Fruit fly (Drosophila melanogaster) whole organism, embryonic: ENCODE results near the gene Uch-L5R.
A peak's percentile ranks its signal among the peaks of the same experiment; 100 is the strongest.

Experiments used
- Antp ChIP-seq: fragments of 200-800 bp; sonication (Bioruptor generic); optimal IDR thresholded peaks from 3 replicates; lab custom pipeline; 2016; ENCODE audit warnings: missing biosample characterization, missing genetic modification characterization
- Atf3 ChIP-seq: fragments of 200-800 bp; sonication (Bioruptor generic); optimal IDR thresholded peaks from 3 replicates; lab custom pipeline; 2016; ENCODE audit warnings: missing biosample characterization, missing genetic modification characterization
- CG10267 ChIP-seq: fragments of 200-800 bp; sonication (Bioruptor generic); optimal IDR thresholded peaks from 2 replicates; lab custom pipeline; 2018; ENCODE audit warnings: missing biosample characterization, mild to moderate bottlenecking, missing genetic modification characterization, moderate library complexity
- CG10543 ChIP-seq: fragments of 200-800 bp; sonication (Bioruptor generic); optimal IDR thresholded peaks from 3 replicates; lab custom pipeline; 2017; ENCODE audit warnings: missing biosample characterization, mild to moderate bottlenecking, missing genetic modification characterization, moderate library complexity
- CG11504 ChIP-seq: fragments of 200-800 bp; sonication (Bioruptor generic); optimal IDR thresholded peaks from 3 replicates; lab custom pipeline; 2019; ENCODE audit warnings: missing biosample characterization, mild to moderate bottlenecking, missing genetic modification characterization, moderate library complexity
- CG14710 ChIP-seq: fragments of 200-800 bp; sonication (Bioruptor generic); optimal IDR thresholded peaks from 3 replicates; lab custom pipeline; 2019; ENCODE audit warnings: missing biosample characterization, mild to moderate bottlenecking, missing genetic modification characterization, moderate library complexity
- CG15479 ChIP-seq: fragments of 200-800 bp; sonication (Bioruptor generic); optimal IDR thresholded peaks from 3 replicates; lab custom pipeline; 2019; ENCODE audit warnings: missing biosample characterization, mild to moderate bottlenecking, missing genetic modification characterization, moderate library complexity
- CG15514 ChIP-seq: fragments of 200-800 bp; sonication (Bioruptor generic); optimal IDR thresholded peaks from 3 replicates; lab custom pipeline; 2017; ENCODE audit warnings: missing biosample characterization, missing genetic modification characterization, mild to moderate bottlenecking, moderate library complexity, missing genetic modification reagents
- CG15601 ChIP-seq: fragments of 200-800 bp; sonication (Bioruptor generic); optimal IDR thresholded peaks from 3 replicates; lab custom pipeline; 2019; ENCODE audit warnings: missing biosample characterization, mild to moderate bottlenecking, missing genetic modification characterization, moderate library complexity
- CG18619 ChIP-seq: fragments of 200-800 bp; sonication (Bioruptor generic); optimal IDR thresholded peaks from 3 replicates; lab custom pipeline; 2017; ENCODE audit warnings: missing biosample characterization, mild to moderate bottlenecking, missing genetic modification characterization
- CG2712 ChIP-seq: fragments of 200-800 bp; optimal IDR thresholded peaks from 3 replicates; lab custom pipeline; 2019; ENCODE audit warnings: missing biosample characterization, mild to moderate bottlenecking, missing genetic modification characterization, moderate library complexity
- CG2875 ChIP-seq: fragments of 200-800 bp; sonication (Bioruptor generic); optimal IDR thresholded peaks from 2 replicates; lab custom pipeline; 2017; ENCODE audit warnings: missing biosample characterization, mild to moderate bottlenecking, missing genetic modification characterization, missing genetic modification reagents
- CG34224 ChIP-seq: fragments of 200-800 bp; sonication (Bioruptor generic); IDR thresholded peaks from 3 replicates; pipeline ENCODE4 v1.3.6; 2022; ENCODE audit warnings: missing biosample characterization, missing genetic modification characterization; ENCODE audit not compliant: partially characterized antibody
- CG3726 ChIP-seq: fragments of 200-800 bp; sonication (Bioruptor generic); IDR thresholded peaks from 3 replicates; pipeline ENCODE4, ENCODE4 v1.3.6; 2022; ENCODE audit warnings: missing biosample characterization, missing genetic modification characterization
- CG4282 ChIP-seq: fragments of 200-800 bp; sonication (Bioruptor generic); optimal IDR thresholded peaks from 2 replicates; lab custom pipeline; 2016; ENCODE audit warnings: missing biosample characterization, missing genetic modification characterization
- CG4404 ChIP-seq: fragments of 200-800 bp; sonication (Bioruptor generic); IDR thresholded peaks from 2 replicates; pipeline ENCODE4 v1.3.6; 2022; ENCODE audit warnings: missing biosample characterization, missing genetic modification characterization
- CG4617 ChIP-seq: fragments of 200-800 bp; sonication (Bioruptor generic); optimal IDR thresholded peaks from 3 replicates; lab custom pipeline; 2016; ENCODE audit warnings: missing biosample characterization, missing genetic modification characterization, borderline replicate concordance
- CG6254 ChIP-seq: fragments of 200-800 bp; sonication (Bioruptor generic); optimal IDR thresholded peaks from 3 replicates; lab custom pipeline; 2017; ENCODE audit warnings: mild to moderate bottlenecking, missing biosample characterization, missing genetic modification reagents, missing genetic modification characterization
- CG7357 ChIP-seq: fragments of 200-800 bp; sonication (Bioruptor generic); IDR thresholded peaks from 3 replicates; pipeline ENCODE4 v1.3.6; 2022; ENCODE audit warnings: missing biosample characterization, missing genetic modification characterization
- CG9876 ChIP-seq: fragments of 200-800 bp; sonication (Bioruptor generic); optimal IDR thresholded peaks from 2 replicates; lab custom pipeline; 2016; ENCODE audit warnings: missing biosample characterization, missing genetic modification characterization
- Camta ChIP-seq: fragments of 200-800 bp; sonication (Bioruptor generic); optimal IDR thresholded peaks from 2 replicates; lab custom pipeline; 2016; ENCODE audit warnings: missing biosample characterization, missing genetic modification characterization
- Dad ChIP-seq: fragments of 200-800 bp; sonication (Bioruptor generic); optimal IDR thresholded peaks from 3 replicates; lab custom pipeline; 2016; ENCODE audit warnings: missing biosample characterization, missing genetic modification characterization
- Dref ChIP-seq: fragments of 200-800 bp; sonication (Bioruptor generic); IDR thresholded peaks from 2 replicates; pipeline ENCODE4 v1.3.6; 2022; ENCODE audit warnings: missing biosample characterization, missing genetic modification characterization
- E2f1 ChIP-seq: fragments of 200-800 bp; sonication (Bioruptor generic); IDR thresholded peaks from 2 replicates; pipeline ENCODE4 v1.3.6; 2022; ENCODE audit warnings: missing biosample characterization, missing genetic modification characterization
- HLHmδ ChIP-seq: fragments of 200-800 bp; sonication (Bioruptor generic); optimal IDR thresholded peaks from 2 replicates; lab custom pipeline; 2018; ENCODE audit warnings: missing biosample characterization, mild to moderate bottlenecking, missing genetic modification characterization, moderate library complexity
- Mrtf ChIP-seq: fragments of 200-800 bp; sonication (Bioruptor generic); IDR thresholded peaks from 3 replicates; pipeline ENCODE4 v1.3.6; 2022; ENCODE audit warnings: missing biosample characterization, missing genetic modification characterization
- NC2α ChIP-seq: fragments of 200-800 bp; sonication (Bioruptor generic); optimal IDR thresholded peaks from 2 replicates; lab custom pipeline; 2016; ENCODE audit warnings: missing biosample characterization, missing genetic modification characterization
- Nf-YB ChIP-seq: fragments of 200-800 bp; sonication (Bioruptor generic); optimal IDR thresholded peaks from 3 replicates; lab custom pipeline; 2019; ENCODE audit warnings: missing biosample characterization, mild to moderate bottlenecking, missing genetic modification characterization, moderate library complexity
- Pdp1 ChIP-seq, 2 experiments: fragments of 200-800 bp; sonication (Bioruptor generic); optimal IDR thresholded peaks; 3 replicates each; lab custom pipeline; 2016; ENCODE audit warnings: missing biosample characterization in 2 of 2, missing genetic modification characterization in 2 of 2, mild to moderate bottlenecking in 1 of 2, moderate library complexity in 1 of 2
- Sox100B ChIP-seq: fragments of 200-800 bp; sonication (Bioruptor generic); optimal IDR thresholded peaks from 3 replicates; lab custom pipeline; 2018; ENCODE audit warnings: missing biosample characterization, mild to moderate bottlenecking, missing genetic modification characterization
- Sry-β ChIP-seq: fragments of 200-800 bp; sonication (Bioruptor generic); optimal IDR thresholded peaks from 2 replicates; lab custom pipeline; 2018; ENCODE audit warnings: missing biosample characterization, mild to moderate bottlenecking, missing genetic modification characterization, moderate library complexity
- amos ChIP-seq: fragments of 200-800 bp; sonication (Bioruptor generic); IDR thresholded peaks from 2 replicates; pipeline ENCODE4 v1.3.6; 2022; ENCODE audit warnings: missing biosample characterization, missing genetic modification characterization; ENCODE audit not compliant: partially characterized antibody
- ap ChIP-seq: fragments of 200-800 bp; sonication (Bioruptor generic); IDR thresholded peaks from 2 replicates; pipeline ENCODE4 v1.3.6; 2022; ENCODE audit warnings: missing biosample characterization, missing genetic modification characterization
- bcd ChIP-seq: fragments of 200-800 bp; sonication (Bioruptor generic); optimal IDR thresholded peaks from 2 replicates; lab custom pipeline; 2017; ENCODE audit warnings: missing biosample characterization, mild to moderate bottlenecking, missing genetic modification characterization
- cad ChIP-seq: fragments of >200 bp; optimal IDR thresholded peaks from 2 replicates; lab custom pipeline; 2017; ENCODE audit warnings: missing biosample characterization, missing genetic modification characterization
- cas ChIP-seq: fragments of 200-800 bp; sonication (Bioruptor generic); IDR thresholded peaks from 2 replicates; pipeline ENCODE4 v1.3.6; 2022; ENCODE audit warnings: missing biosample characterization, missing genetic modification characterization
- ci ChIP-seq: fragments of 200-800 bp; sonication (Bioruptor generic); IDR thresholded peaks from 3 replicates; pipeline ENCODE4 v1.3.6; 2022; ENCODE audit warnings: missing biosample characterization, missing genetic modification characterization
- eve ChIP-seq, 2 experiments: fragments of >200 bp; optimal IDR thresholded peaks; 2 replicates each; lab custom pipeline; 2017; ENCODE audit warnings: missing biosample characterization in 2 of 2, missing genetic modification characterization in 2 of 2
- eyg ChIP-seq: fragments of 200-800 bp; sonication (Bioruptor generic); optimal IDR thresholded peaks from 3 replicates; lab custom pipeline; 2016; ENCODE audit warnings: missing biosample characterization, missing genetic modification characterization
- gcm2 ChIP-seq: fragments of 200-800 bp; sonication (Bioruptor generic); optimal IDR thresholded peaks from 2 replicates; lab custom pipeline; 2016; ENCODE audit warnings: missing biosample characterization, missing genetic modification characterization
- ind ChIP-seq: fragments of 200-800 bp; sonication (Bioruptor generic); optimal IDR thresholded peaks from 3 replicates; lab custom pipeline; 2016; ENCODE audit warnings: missing biosample characterization, missing genetic modification characterization
- nerfin-1 ChIP-seq: fragments of 200-800 bp; sonication (Bioruptor generic); optimal IDR thresholded peaks from 3 replicates; lab custom pipeline; 2019; ENCODE audit warnings: missing biosample characterization, mild to moderate bottlenecking, missing genetic modification characterization, moderate library complexity
- phol ChIP-seq: fragments of 200-800 bp; sonication (Bioruptor generic); optimal IDR thresholded peaks from 3 replicates; lab custom pipeline; 2018; ENCODE audit warnings: missing biosample characterization, mild to moderate bottlenecking, missing genetic modification characterization, moderate library complexity
- pzg ChIP-seq: fragments of 200-800 bp; sonication (Bioruptor generic); optimal IDR thresholded peaks from 3 replicates; lab custom pipeline; 2018; ENCODE audit warnings: missing biosample characterization, mild to moderate bottlenecking, missing genetic modification characterization, moderate library complexity
- repo ChIP-seq: fragments of 200-800 bp; sonication (Bioruptor generic); optimal IDR thresholded peaks from 2 replicates; lab custom pipeline; 2016; ENCODE audit warnings: missing biosample characterization, missing genetic modification characterization
- sd ChIP-seq: fragments of 200-800 bp; sonication (Bioruptor generic); optimal IDR thresholded peaks from 3 replicates; lab custom pipeline; 2018; ENCODE audit warnings: missing biosample characterization, mild to moderate bottlenecking, missing genetic modification characterization, moderate library complexity
- tll ChIP-seq, 2 experiments: fragments of 200-800 bp in 1 of 2; fragments of >200 bp in 1 of 2; sonication (Bioruptor generic) in 1 of 2; optimal IDR thresholded peaks; 2 replicates each; lab custom pipeline; 2017 to 2019; ENCODE audit warnings: missing biosample characterization in 2 of 2, missing genetic modification characterization in 2 of 2, mild to moderate bottlenecking in 1 of 2, moderate library complexity in 1 of 2
- unc-4 ChIP-seq: fragments of 200-800 bp; sonication (Bioruptor generic); IDR thresholded peaks from 2 replicates; pipeline ENCODE4 v1.3.6; 2022; ENCODE audit warnings: missing biosample characterization, missing genetic modification characterization; ENCODE audit not compliant: partially characterized antibody
- zfh1 ChIP-seq: fragments of 200-800 bp; sonication (Bioruptor generic); IDR thresholded peaks from 3 replicates; pipeline ENCODE4 v1.3.6; 2022; ENCODE audit warnings: missing biosample characterization, missing genetic modification characterization

Uch-L5R gene

dm6 chrX:12014800-12015389 lies 41.5 kb downstream of the Uch-L5R start (continued):
- TF ChIP-seq CG10543 (GFP tag; lab: Kevin White, UChicago) (peak; percentile 5), eyg (GFP tag; lab: Kevin White, UChicago) (no peak), cas (GFP tag; lab: Robert Waterston, UW) (no peak), CG34224 (GFP tag; lab: Robert Waterston, UW) (no peak), Pdp1 (GFP tag; optimal IDR thresholded peaks at IDR 0.05; lab: Kevin White, UChicago) (peak in 1 of 2 experiments; percentile 27), CG15601 (tag; lab: Kevin White, UChicago) (no peak), gcm2 (GFP tag; lab: Kevin White, UChicago) (no peak), CG10267 (tag; lab: Kevin White, UChicago) (peak; percentile 9), CG14710 (peak; percentile 15), CG11504 (tag; lab: Kevin White, UChicago) (no peak), CG2875 (GFP tag; lab: Kevin White, UChicago) (no peak), Camta (peak; percentile 41), CG6254 (GFP tag; lab: Kevin White, UChicago) (peak; percentile 2), ci (GFP tag; lab: Robert Waterston, UW) (peak; percentile 46; the same call in 1 of the 3 replicates), Mrtf (GFP tag; lab: Robert Waterston, UW) (no peak), eve (GFP tag; optimal IDR thresholded peaks at IDR 0.05; lab: Kevin White, UChicago) (no peak), HLHmδ (GFP tag; lab: Kevin White, UChicago) (no peak), zfh1 (GFP tag; lab: Robert Waterston, UW) (peak; percentile 51; the same call in 2 of the 3 replicates), tll (GFP tag; optimal IDR thresholded peaks at IDR 0.05; lab: Kevin White, UChicago) (no peak), CG9876 (GFP tag; lab: Kevin White, UChicago) (no peak), amos (no peak), CG7357 (GFP tag; lab: Robert Waterston, UW) (0 out of 3 replicates have a peak, but pooled peaks have one; percentile 22), CG15514 (no peak), Atf3 (GFP tag; lab: Kevin White, UChicago) (no peak), Dad (GFP tag; lab: Kevin White, UChicago) (peak; percentile 20), phol (tag; lab: Kevin White, UChicago) (peak; percentile 32), Sry-β (no peak), sd (tag; lab: Kevin White, UChicago) (no peak), CG4404 (no peak), pzg (GFP tag; lab: Kevin White, UChicago) (no peak), Nf-YB (GFP tag; lab: Kevin White, UChicago) (no peak), CG15479 (no peak), bcd (GFP tag; lab: Kevin White, UChicago) (peak; percentile 21), Sox100B (GFP tag; lab: Kevin White, UChicago) (peak; percentile 3), CG4282 (GFP tag; lab: Kevin White, UChicago) (peak; percentile 12), NC2α (GFP tag; lab: Kevin White, UChicago) (no peak), CG18619 (GFP tag; lab: Kevin White, UChicago) (no peak), Antp (GFP tag; lab: Kevin White, UChicago) (no peak), ind (GFP tag; lab: Kevin White, UChicago) (no peak), Dref (no peak), ap (GFP tag; lab: Robert Waterston, UW) (peak; percentile 29; the same call in 1 of the 2 replicates), E2f1 (peak; percentile 26; the same call in 1 of the 2 replicates), CG4617 (GFP tag; lab: Kevin White, UChicago) (no peak), unc-4 (GFP tag; lab: Robert Waterston, UW) (no peak), CG2712 (tag; lab: Kevin White, UChicago) (peak; percentile 17), CG3726 (GFP tag; lab: Robert Waterston, UW) (0 out of 3 replicates have a peak, but pooled peaks have one; percentile 52), nerfin-1 (tag; lab: Kevin White, UChicago) (no peak), cad (GFP tag; lab: Kevin White, UChicago) (no peak), repo (GFP tag; lab: Kevin White, UChicago) (no peak)
